Worm (Caenorhabditis elegans) whole organism, L4/young adult: Measurements from ENCODE around the gene K12H4.2.

Source experiments
- W03F9.2 ChIP-seq: fragments of 150-350 bp; optimal IDR thresholded peaks from 2 replicates; lab custom pipeline; 2014; ENCODE audit warnings: missing biosample characterization, missing genetic modification characterization
- dao-5 ChIP-seq: sonication (generic microtip); optimal IDR thresholded peaks from 2 replicates; lab custom pipeline; 2016; ENCODE audit warnings: missing genotype, missing genetic modification characterization, moderate library complexity, missing compliant biosample characterization
- him-1 ChIP-seq: sonication (generic microtip); optimal IDR thresholded peaks from 2 replicates; lab custom pipeline; 2016; ENCODE audit warnings: missing genotype, missing genetic modification reagents, missing genetic modification characterization, missing compliant biosample characterization

ce11 chrIII:8080165-8080738 is 32.7 kb downstream of the K12H4.2 start, which contains the start of the genes dcr-1 and apc-2:
- TF ChIP-seq him-1 (tag; lab: Kevin White, UChicago) (no peak), dao-5 (no peak), W03F9.2 (tag; lab: Kevin White, UChicago) (no peak)
